Worm (Caenorhabditis elegans): ENCODE data around the gene mtre-1.

The mtre-1 gene

ce11 chrII:8050477-8050876 lies at the start of gene mtre-1:
Gene mtre-1, minus strand, starts transcription at chrII:8050577.
- TF ChIP-seq F13H6.1 (tag; optimal IDR thresholded peaks at IDR 0.05) (no peak), lin-11 (tag; optimal IDR thresholded peaks at IDR 0.05) (no peak), nhr-10 (tag; optimal IDR thresholded peaks at IDR 0.05) (no peak), Y55F3AM.14 (GFP tag; optimal IDR thresholded peaks at IDR 0.05) (no peak), mdl-1 (tag; optimal IDR thresholded peaks at IDR 0.05) (no peak), skn-1 (tag; optimal IDR thresholded peaks at IDR 0.05) (no peak), ama-1 (optimal IDR thresholded peaks at IDR 0.05) (no peak), nhr-25 (tag; optimal IDR thresholded peaks at IDR 0.05) (no peak), ztf-1 (GFP tag; conservative IDR thresholded peaks at IDR 0.05) (no peak), gmeb-1 (tag; optimal IDR thresholded peaks at IDR 0.05) (no peak), ztf-11 (tag; optimal IDR thresholded peaks at IDR 0.05) (no peak), mab-5 (tag; optimal IDR thresholded peaks at IDR 0.05) (no peak), aly-2 (tag; optimal IDR thresholded peaks at IDR 0.05) (no peak)

- TF ChIP-seq sem-4 (tag; optimal IDR thresholded peaks at IDR 0.05) (no peak), sma-3 (GFP tag; optimal IDR thresholded peaks at IDR 0.05) (no peak), crh-2 (tag; optimal IDR thresholded peaks at IDR 0.05) (no peak), nhr-12 (tag; optimal IDR thresholded peaks at IDR 0.05) (no peak), nhr-25 (tag; optimal IDR thresholded peaks at IDR 0.05) (peak; percentile 78), lin-11 (tag; optimal IDR thresholded peaks at IDR 0.05) (no peak), nhr-129 (tag; optimal IDR thresholded peaks at IDR 0.05) (peak; percentile 52), mbf-1 (tag; optimal IDR thresholded peaks at IDR 0.05) (no peak), nhr-237 (tag; optimal IDR thresholded peaks at IDR 0.05) (no peak)
Measured at ce11 chrII:8099212-8099784, 48.9 kb upstream of the mtre-1 start.

DNA sequence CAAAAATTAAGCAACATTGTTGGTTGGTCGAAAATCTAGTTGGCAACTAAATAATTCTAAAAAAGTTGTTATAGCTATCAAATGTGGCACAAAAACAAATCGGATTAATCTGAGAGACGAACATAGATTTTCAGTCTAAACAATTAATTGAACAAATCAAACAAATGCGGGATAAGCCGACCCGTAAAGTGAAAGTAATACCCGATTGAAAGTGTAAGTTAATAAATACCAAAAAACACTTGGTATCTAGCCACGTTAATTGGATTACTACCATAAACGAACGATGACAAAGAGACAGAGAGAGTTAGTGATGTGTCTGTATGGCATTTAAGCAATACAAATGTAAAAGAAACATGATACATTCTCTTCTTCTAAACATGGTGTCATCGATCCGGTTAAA lies 43.5 kb upstream of the mtre-1 start:
- TF ChIP-seq blmp-1 (tag; optimal IDR thresholded peaks at IDR 0.05; ENCODE audit: insufficient read depth) (peak; percentile 68), ceh-16 (tag; optimal IDR thresholded peaks at IDR 0.05) (no peak)

DNA sequence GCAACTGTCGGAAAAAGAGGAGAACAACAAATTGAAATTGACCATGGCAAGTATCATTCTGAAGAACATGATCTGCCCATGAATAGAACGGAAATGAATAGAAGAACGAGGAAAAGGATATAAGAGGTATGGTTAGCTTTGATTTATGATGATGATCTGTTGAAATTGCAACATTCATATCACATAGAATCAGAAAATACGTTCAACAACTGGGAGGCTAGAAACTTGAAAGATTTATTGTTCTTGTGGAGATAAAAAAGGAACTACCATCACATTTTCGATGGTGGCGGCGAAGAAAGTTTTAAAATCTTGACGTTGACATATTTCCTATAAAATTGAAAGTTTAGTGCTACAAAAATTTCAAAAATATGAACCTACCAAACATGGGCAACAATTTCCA lies 42.9 kb upstream of the mtre-1 start:
- no peak for TF ChIP-seq ztf-11 (tag; optimal IDR thresholded peaks at IDR 0.05)
- TF ChIP-seq snpc-4 (tag; optimal IDR thresholded peaks at IDR 0.05) = no peak
- TF ChIP-seq F13H6.1 (tag; optimal IDR thresholded peaks at IDR 0.05) = no peak
- TF ChIP-seq crh-2 (tag; optimal IDR thresholded peaks at IDR 0.05) = no peak
- TF ChIP-seq peb-1 (tag; optimal IDR thresholded peaks at IDR 0.05) = no peak
- TF ChIP-seq nhr-237 (tag; optimal IDR thresholded peaks at IDR 0.05) = no peak
- TF ChIP-seq sem-4 (tag; optimal IDR thresholded peaks at IDR 0.05) = no peak
- TF ChIP-seq ztf-4 (tag; optimal IDR thresholded peaks at IDR 0.05) = no peak
- TF ChIP-seq nhr-6 (tag; optimal IDR thresholded peaks at IDR 0.05) = no peak
- no peak for TF ChIP-seq zag-1 (tag; optimal IDR thresholded peaks at IDR 0.05)
- TF ChIP-seq fos-1 (tag; optimal IDR thresholded peaks at IDR 0.05) = no peak
- TF ChIP-seq lin-13 (GFP tag; optimal IDR thresholded peaks at IDR 0.05) = no peak
- no peak for TF ChIP-seq nhr-12 (tag; optimal IDR thresholded peaks at IDR 0.05)
- no peak for TF ChIP-seq skn-1 (tag; optimal IDR thresholded peaks at IDR 0.05)
- TF ChIP-seq mab-5 (tag; optimal IDR thresholded peaks at IDR 0.05) = no peak
- TF ChIP-seq C34F6.9 (tag; optimal IDR thresholded peaks at IDR 0.05) = no peak
- TF ChIP-seq unc-39 (tag; optimal IDR thresholded peaks at IDR 0.05) = no peak
- TF ChIP-seq mdl-1 (tag; optimal IDR thresholded peaks at IDR 0.05) = no peak
- TF ChIP-seq egl-27 (tag; optimal IDR thresholded peaks at IDR 0.05) = no peak

DNA sequence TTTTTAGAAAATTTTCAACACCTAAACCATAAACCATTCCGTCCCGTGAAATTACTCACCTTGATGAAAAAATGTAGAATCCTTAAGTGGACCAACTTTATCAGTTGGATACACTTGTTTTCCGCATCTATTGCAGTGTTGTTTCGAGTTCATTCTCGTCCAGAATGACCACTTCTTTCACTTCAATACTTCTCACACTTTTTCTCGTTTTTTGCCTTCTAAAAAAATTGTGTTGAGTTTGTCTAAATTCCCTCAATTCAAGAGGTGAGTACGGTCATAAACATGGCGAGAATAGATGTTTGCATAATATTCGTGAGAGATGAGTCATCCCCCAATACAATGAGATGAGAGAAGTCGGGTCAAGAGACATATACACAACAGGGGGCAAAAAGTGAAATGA lies 42.2 kb upstream of the mtre-1 start, which contains the start of gene ltd-1:
Gene ltd-1, minus strand, starts transcription at position 218 of the 400 bp plus-strand sequence.
- TF ChIP-seq lin-13 (GFP tag; optimal IDR thresholded peaks at IDR 0.05) (no peak), nhr-6 (tag; optimal IDR thresholded peaks at IDR 0.05) (no peak), lin-39 (tag; optimal IDR thresholded peaks at IDR 0.05) (no peak), nhr-11 (tag; optimal IDR thresholded peaks at IDR 0.05) (no peak), mab-5 (tag; optimal IDR thresholded peaks at IDR 0.05) (no peak), nhr-21 (tag; optimal IDR thresholded peaks at IDR 0.05) (no peak), nhr-12 (tag; optimal IDR thresholded peaks at IDR 0.05) (no peak), ztf-4 (tag; optimal IDR thresholded peaks at IDR 0.05) (no peak), Y55F3AM.14 (GFP tag; optimal IDR thresholded peaks at IDR 0.05) (no peak), alr-1 (tag; optimal IDR thresholded peaks at IDR 0.05) (no peak), ceh-82 (tag; optimal IDR thresholded peaks at IDR 0.05) (no peak), nhr-77 (tag; optimal IDR thresholded peaks at IDR 0.05) (no peak), nhr-129 (tag; optimal IDR thresholded peaks at IDR 0.05) (no peak), fos-1 (tag; optimal IDR thresholded peaks at IDR 0.05) (no peak), mdl-1 (tag; optimal IDR thresholded peaks at IDR 0.05) (no peak), skn-1 (tag; optimal IDR thresholded peaks at IDR 0.05) (no peak), C34F6.9 (tag; optimal IDR thresholded peaks at IDR 0.05) (no peak)

Data from whole organism, L2 larva.